Worm (Caenorhabditis elegans) whole organism, late embryonic: ENCODE data around the gene daf-10.

Experiments
- C08G9.2 ChIP-seq: sonication (generic microtip); optimal IDR thresholded peaks from 2 replicates; lab custom pipeline; 2016; ENCODE audit warnings: mild to moderate bottlenecking, missing genetic modification characterization, moderate library complexity, missing compliant biosample characterization
- F13H6.1 ChIP-seq: sonication (generic microtip); optimal IDR thresholded peaks from 2 replicates; lab custom pipeline; 2016; ENCODE audit warnings: missing genetic modification characterization, missing compliant biosample characterization
- K09A11.1 ChIP-seq: sonication (generic microtip); optimal IDR thresholded peaks from 2 replicates; lab custom pipeline; 2017; ENCODE audit warnings: antibody characterized with exemption, mild to moderate bottlenecking, missing genetic modification characterization, missing compliant biosample characterization; ENCODE audit not compliant: insufficient read depth
- T23F11.4 ChIP-seq: fragments of 200-800 bp; sonication (Bioruptor generic); optimal IDR thresholded peaks from 2 replicates; lab custom pipeline; 2018; ENCODE audit warnings: mild to moderate bottlenecking, missing genetic modification characterization, missing compliant biosample characterization
- ceh-18 ChIP-seq: sonication (generic microtip); optimal IDR thresholded peaks from 2 replicates; lab custom pipeline; 2016; ENCODE audit warnings: missing genetic modification characterization, missing compliant biosample characterization
- ceh-2 ChIP-seq: sonication (generic microtip); optimal IDR thresholded peaks from 2 replicates; lab custom pipeline; 2016; ENCODE audit warnings: missing genotype, missing genetic modification characterization, missing compliant biosample characterization
- ceh-30 ChIP-seq: fragments of 150-350 bp; optimal IDR thresholded peaks from 2 replicates; lab custom pipeline; 2014; ENCODE audit warnings: missing biosample characterization, missing genetic modification characterization
- ceh-31 ChIP-seq: sonication (generic microtip); optimal IDR thresholded peaks from 2 replicates; lab custom pipeline; 2016; ENCODE audit warnings: missing genetic modification characterization, missing compliant biosample characterization
- ceh-48 ChIP-seq: sonication (generic microtip); optimal IDR thresholded peaks from 2 replicates; lab custom pipeline; 2016; ENCODE audit warnings: missing genetic modification characterization, inconsistent platforms, missing compliant biosample characterization
- ceh-6 ChIP-seq: fragments of 200-800 bp; sonication (Bioruptor generic); optimal IDR thresholded peaks from 2 replicates; lab custom pipeline; 2018; ENCODE audit warnings: mild to moderate bottlenecking, missing genetic modification characterization, missing compliant biosample characterization
- ceh-9 ChIP-seq: sonication (generic microtip); optimal IDR thresholded peaks from 2 replicates; lab custom pipeline; 2016; ENCODE audit warnings: mild to moderate bottlenecking, missing genetic modification characterization, inconsistent platforms, missing compliant biosample characterization
- dmd-4 ChIP-seq: sonication (generic microtip); optimal IDR thresholded peaks from 2 replicates; lab custom pipeline; 2016; ENCODE audit warnings: borderline replicate concordance, missing genetic modification characterization, missing compliant biosample characterization
- elt-2 ChIP-seq: sonication (generic microtip); optimal IDR thresholded peaks from 2 replicates; lab custom pipeline; 2016; ENCODE audit warnings: missing genetic modification reagents, missing genetic modification characterization, missing compliant biosample characterization
- ets-4 ChIP-seq: sonication (generic microtip); optimal IDR thresholded peaks from 2 replicates; lab custom pipeline; 2016; ENCODE audit warnings: missing genetic modification characterization, missing compliant biosample characterization
- eyg-1 ChIP-seq: sonication (generic microtip); optimal IDR thresholded peaks from 2 replicates; lab custom pipeline; 2016; ENCODE audit warnings: missing genotype, missing genetic modification characterization, missing compliant biosample characterization
- fkh-10 ChIP-seq: fragments of 150-350 bp; optimal IDR thresholded peaks from 2 replicates; lab custom pipeline; 2014; ENCODE audit warnings: missing biosample characterization, missing genetic modification reagents, missing genetic modification characterization
- hlh-13 ChIP-seq: fragments of 200-800 bp; sonication (Bioruptor generic); optimal IDR thresholded peaks from 2 replicates; lab custom pipeline; 2018; ENCODE audit warnings: mild to moderate bottlenecking, missing genetic modification characterization, missing compliant biosample characterization
- hlh-15 ChIP-seq: sonication (generic microtip); optimal IDR thresholded peaks from 2 replicates; lab custom pipeline; 2016; ENCODE audit warnings: missing genetic modification characterization, missing compliant biosample characterization
- hlh-6 ChIP-seq: sonication (generic microtip); optimal IDR thresholded peaks from 2 replicates; lab custom pipeline; 2016; ENCODE audit warnings: missing genotype, missing genetic modification characterization, missing compliant biosample characterization
- hlh-8 ChIP-seq: sonication (generic microtip); optimal IDR thresholded peaks from 2 replicates; lab custom pipeline; 2016; ENCODE audit warnings: missing genotype, missing genetic modification characterization, missing compliant biosample characterization
- lim-6 ChIP-seq: sonication (generic microtip); optimal IDR thresholded peaks from 2 replicates; lab custom pipeline; 2016; ENCODE audit warnings: missing genetic modification characterization, missing compliant biosample characterization
- lin-11 ChIP-seq: fragments of 200-800 bp; sonication (Bioruptor generic); optimal IDR thresholded peaks from 2 replicates; lab custom pipeline; 2018; ENCODE audit warnings: mild to moderate bottlenecking, missing genetic modification characterization, missing compliant biosample characterization
- madf-2 ChIP-seq: sonication (generic microtip); optimal IDR thresholded peaks from 2 replicates; lab custom pipeline; 2017; ENCODE audit warnings: missing genetic modification characterization, missing compliant biosample characterization
- mec-3 ChIP-seq: sonication (generic microtip); optimal IDR thresholded peaks from 2 replicates; lab custom pipeline; 2016; ENCODE audit warnings: borderline replicate concordance, missing genetic modification characterization, missing compliant biosample characterization
- nfya-1 ChIP-seq: sonication (generic microtip); optimal IDR thresholded peaks from 2 replicates; lab custom pipeline; 2017; ENCODE audit warnings: missing genetic modification characterization, mild to moderate bottlenecking, missing compliant biosample characterization, antibody characterized with exemption, moderate library complexity
- nhr-11 ChIP-seq: fragments of 150-350 bp; optimal IDR thresholded peaks from 2 replicates; lab custom pipeline; 2014; ENCODE audit warnings: missing biosample characterization, missing genetic modification characterization
- pax-1 ChIP-seq: fragments of 150-350 bp; optimal IDR thresholded peaks from 2 replicates; lab custom pipeline; 2014; ENCODE audit warnings: missing biosample characterization, missing genetic modification characterization
- pha-2 ChIP-seq: sonication (generic microtip); optimal IDR thresholded peaks from 2 replicates; lab custom pipeline; 2017; ENCODE audit warnings: mild to moderate bottlenecking, missing genetic modification characterization, missing compliant biosample characterization
- pqm-1 ChIP-seq: sonication (generic microtip); optimal IDR thresholded peaks from 2 replicates; lab custom pipeline; 2016; ENCODE audit warnings: missing genetic modification characterization, missing compliant biosample characterization
- pros-1 ChIP-seq: fragments of 150-350 bp; optimal IDR thresholded peaks from 2 replicates; lab custom pipeline; 2014; ENCODE audit warnings: missing biosample characterization, missing genetic modification reagents, missing genetic modification characterization
- sox-4 ChIP-seq: sonication (generic microtip); optimal IDR thresholded peaks from 2 replicates; lab custom pipeline; 2017; ENCODE audit warnings: mild to moderate bottlenecking, missing genetic modification characterization, inconsistent platforms, missing compliant biosample characterization
- tbx-2 ChIP-seq: sonication (generic microtip); optimal IDR thresholded peaks from 2 replicates; lab custom pipeline; 2016; ENCODE audit warnings: missing genetic modification characterization, missing compliant biosample characterization
- tbx-7 ChIP-seq: sonication (generic microtip); optimal IDR thresholded peaks from 2 replicates; lab custom pipeline; 2016; ENCODE audit warnings: missing genotype, missing genetic modification characterization, missing compliant biosample characterization
- unc-42 ChIP-seq: sonication (generic microtip); optimal IDR thresholded peaks from 2 replicates; lab custom pipeline; 2016; ENCODE audit warnings: missing genotype, missing genetic modification characterization, missing compliant biosample characterization
- zip-5 ChIP-seq: sonication (generic microtip); optimal IDR thresholded peaks from 2 replicates; lab custom pipeline; 2016; ENCODE audit warnings: missing genetic modification characterization, missing compliant biosample characterization

daf-10 gene

DNA sequence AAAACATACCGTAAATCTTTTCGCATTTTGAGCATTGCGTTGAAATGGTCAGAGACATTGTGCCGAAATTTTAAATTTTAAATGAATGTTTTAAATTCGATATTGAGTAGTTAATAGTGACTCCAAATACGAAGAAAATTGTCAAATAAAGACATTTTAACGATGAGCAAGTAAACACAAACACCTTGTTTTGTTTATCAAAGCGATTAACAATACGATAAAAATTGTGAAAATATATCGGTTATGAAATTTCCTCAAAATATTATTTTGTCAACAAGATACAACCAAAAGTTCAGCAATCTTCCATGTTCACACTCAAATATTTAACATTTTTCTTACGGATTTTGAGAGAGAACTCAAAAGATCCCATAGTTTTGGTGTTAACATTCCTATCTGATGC, 8.3 kb upstream of the daf-10 start, which contains the start of gene F23B2.10:
TSS of gene F23B2.10 (minus strand) at position 101 of the 400 bp plus-strand sequence.
- no peak for TF ChIP-seq hlh-8 (tag; lab: Kevin White, UChicago)
- no peak for TF ChIP-seq ceh-2 (tag; lab: Kevin White, UChicago)
- TF ChIP-seq, all 69 proteins: peak for 0

DNA sequence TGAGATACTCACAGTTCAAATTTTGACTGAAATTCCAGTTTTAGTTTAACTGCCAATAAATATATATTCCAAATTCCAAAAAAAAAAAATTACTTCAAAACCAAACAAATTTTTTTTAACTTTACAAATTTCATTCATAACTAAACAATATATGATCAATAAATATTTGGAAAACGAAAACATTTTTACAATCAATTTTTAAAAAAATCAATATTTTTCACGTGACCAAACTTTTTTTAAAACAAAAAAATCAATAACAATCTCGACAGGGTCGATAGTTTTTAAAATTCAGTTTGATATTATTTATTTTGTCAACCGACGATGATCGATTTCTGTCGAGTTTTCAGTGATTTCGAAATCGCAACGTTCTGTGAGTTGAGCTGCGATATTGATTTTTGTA, 4.2 kb upstream of the daf-10 start, which contains the start of gene F23B2.7:
TSS of gene F23B2.7 (plus strand) at position 301 of the 400 bp plus-strand sequence.
- TF ChIP-seq ceh-6 (GFP tag; lab: Kevin White, UChicago) (no peak), hlh-15 (tag; lab: Kevin White, UChicago) (no peak), mec-3 (tag; lab: Kevin White, UChicago) (no peak), lin-11 (tag; lab: Kevin White, UChicago) (no peak), ceh-18 (tag; lab: Kevin White, UChicago) (no peak), T23F11.4 (GFP tag; lab: Kevin White, UChicago) (no peak), unc-42 (tag; lab: Kevin White, UChicago) (no peak), C08G9.2 (tag; lab: Kevin White, UChicago) (no peak), ceh-2 (tag; lab: Kevin White, UChicago) (no peak), elt-2 (tag; lab: Kevin White, UChicago) (no peak), nhr-11 (tag; lab: Kevin White, UChicago) (no peak), F13H6.1 (no peak), tbx-2 (tag; lab: Kevin White, UChicago) (no peak), hlh-8 (tag; lab: Kevin White, UChicago) (no peak), zip-5 (tag; lab: Kevin White, UChicago) (no peak), ceh-31 (tag; lab: Kevin White, UChicago) (no peak), hlh-6 (no peak), hlh-13 (GFP tag; lab: Kevin White, UChicago) (no peak), dmd-4 (no peak), tbx-7 (tag; lab: Kevin White, UChicago) (no peak)

DNA sequence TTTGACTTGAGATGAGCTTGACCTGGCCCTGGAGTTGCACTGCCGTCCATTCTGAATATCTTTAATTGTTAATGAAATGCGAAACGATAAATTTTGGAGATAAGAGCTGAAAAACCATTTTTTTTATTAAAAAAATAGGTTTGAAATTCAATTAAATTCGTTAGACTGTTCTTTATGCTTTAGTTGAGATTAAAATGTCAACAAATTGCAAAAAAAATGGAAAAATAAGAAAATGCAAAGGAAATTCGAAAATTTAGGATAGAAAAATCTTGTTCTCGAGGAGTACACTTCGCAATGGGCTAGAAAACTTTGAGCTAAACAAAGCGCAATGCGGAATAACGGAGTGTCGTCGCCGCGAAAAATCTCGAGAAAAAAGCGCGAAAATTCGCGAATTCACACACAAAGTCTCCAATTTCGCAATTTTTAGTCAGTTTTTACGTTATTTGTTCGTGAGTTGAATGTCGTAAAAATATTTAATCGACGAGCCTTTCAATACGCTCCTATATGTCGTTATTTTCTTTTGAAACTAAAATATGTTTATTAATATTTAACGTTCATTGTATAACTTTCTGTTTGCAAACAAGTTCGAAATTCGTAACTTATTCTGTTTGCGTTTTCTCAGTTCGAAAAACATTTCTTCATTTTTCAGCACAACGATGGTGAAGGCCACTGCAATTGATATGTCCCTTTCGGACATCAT, 958 bp upstream of the daf-10 start, which contains the start of the genes rpb-12 and aly-2:
TSS of gene rpb-12 (minus strand) at position 51 of the 700 bp plus-strand sequence.
TSS of gene aly-2 (plus strand) at position 650 of the 700 bp plus-strand sequence.
- TF ChIP-seq unc-42 (tag; lab: Kevin White, UChicago), result no peak
- TF ChIP-seq pax-1 (tag; lab: Kevin White, UChicago), result no peak
- TF ChIP-seq zip-5 (tag; lab: Kevin White, UChicago), result no peak
- no peak for TF ChIP-seq pros-1 (tag; lab: Kevin White, UChicago)
- TF ChIP-seq ets-4 (tag; lab: Kevin White, UChicago), result no peak
- TF ChIP-seq tbx-2 (tag; lab: Kevin White, UChicago), result peak; percentile 35
- no peak for TF ChIP-seq lim-6 (tag; lab: Kevin White, UChicago)
- TF ChIP-seq sox-4 (tag; lab: Kevin White, UChicago), result no peak
- TF ChIP-seq ceh-9 (tag; lab: Kevin White, UChicago), result no peak
- TF ChIP-seq pha-2, result no peak
- no peak for TF ChIP-seq K09A11.1
- TF ChIP-seq nfya-1 (tag; lab: Kevin White, UChicago), result no peak
- TF ChIP-seq ceh-30 (tag; lab: Kevin White, UChicago), result no peak
- TF ChIP-seq elt-2 (tag; lab: Kevin White, UChicago), result peak; percentile 40
- TF ChIP-seq eyg-1 (tag; lab: Kevin White, UChicago), result no peak
- no peak for TF ChIP-seq fkh-10 (GFP tag; lab: Kevin White, UChicago)

DNA sequence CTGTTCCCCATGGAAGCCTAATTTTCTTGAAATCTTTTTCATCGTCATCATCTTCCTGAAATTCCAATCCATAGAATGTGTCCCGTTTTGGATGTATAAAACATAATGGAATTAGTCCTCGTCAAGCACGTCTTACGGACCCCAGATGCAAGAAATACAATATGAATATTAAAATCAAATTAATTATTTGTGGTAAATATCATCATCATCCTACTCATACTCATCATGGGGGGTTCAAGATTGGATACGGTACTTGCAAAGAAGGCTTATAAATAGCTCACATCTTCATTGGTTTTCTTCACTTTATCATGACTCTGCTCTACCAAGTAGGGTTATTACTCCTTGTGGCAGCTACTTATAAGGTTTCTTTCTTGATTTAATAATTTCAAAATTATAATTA, 1.6 kb downstream of the daf-10 start, which contains the start of gene flp-1:
TSS of gene flp-1 (plus strand) at position 301 of the 400 bp plus-strand sequence.
- peak; percentile 29 for TF ChIP-seq unc-42 (tag; lab: Kevin White, UChicago)
- no peak for TF ChIP-seq madf-2 (tag; lab: Kevin White, UChicago)
- TF ChIP-seq eyg-1 (tag; lab: Kevin White, UChicago), result no peak
- TF ChIP-seq mec-3 (tag; lab: Kevin White, UChicago), result no peak
- TF ChIP-seq pqm-1 (tag; lab: Kevin White, UChicago), result no peak
- TF ChIP-seq ceh-48 (tag; lab: Kevin White, UChicago), result no peak
